Worm (Caenorhabditis elegans) whole organism, young adult: ENCODE data around the gene srh-40.

Source experiments
- C06A6.2 ChIP-seq: fragments of 200-800 bp; sonication (Bioruptor generic); conservative IDR thresholded peaks from 2 replicates; pipeline ENCODE4 v1.3.6; 2022; ENCODE audit warnings: missing genetic modification characterization, missing compliant biosample characterization
- D2030.7 ChIP-seq: fragments of 200-800 bp; sonication (Bioruptor generic); IDR thresholded peaks from 2 replicates; pipeline ENCODE4 v1.3.6; 2022; ENCODE audit warnings: missing genetic modification reagents, missing genetic modification characterization, missing compliant biosample characterization
- F10E7.11 ChIP-seq: sonication (generic microtip); optimal IDR thresholded peaks from 2 replicates; lab custom pipeline; 2017; ENCODE audit warnings: mild to moderate bottlenecking, missing genetic modification characterization, moderate library complexity, missing compliant biosample characterization
- F33H1.4 ChIP-seq: fragments of 200-800 bp; sonication (Bioruptor generic); IDR thresholded peaks from 2 replicates; pipeline ENCODE4 v1.3.6; 2022; ENCODE audit warnings: missing genetic modification reagents, missing genetic modification characterization, missing compliant biosample characterization
- F37B4.10 ChIP-seq: fragments of 200-800 bp; sonication (Bioruptor generic); IDR thresholded peaks from 2 replicates; pipeline ENCODE4 v1.3.6; 2022; ENCODE audit warnings: missing genetic modification characterization, missing compliant biosample characterization
- K12H6.12 ChIP-seq: fragments of 200-800 bp; sonication (Bioruptor generic); optimal IDR thresholded peaks from 2 replicates; lab custom pipeline; 2018; ENCODE audit warnings: mild to moderate bottlenecking, missing genetic modification characterization, missing compliant biosample characterization
- Y53G8AR.9 ChIP-seq: fragments of 200-800 bp; sonication (Bioruptor generic); conservative IDR thresholded peaks from 2 replicates; pipeline ENCODE4 v1.3.6; 2022; ENCODE audit warnings: missing genetic modification reagents, missing genetic modification characterization, missing compliant biosample characterization
- attf-6 ChIP-seq: fragments of 200-800 bp; sonication (Bioruptor generic); IDR thresholded peaks from 2 replicates; pipeline ENCODE4 v1.3.6; 2022; ENCODE audit warnings: missing genetic modification reagents, missing genetic modification characterization, missing compliant biosample characterization
- bed-1 ChIP-seq: fragments of 200-800 bp; sonication (Bioruptor generic); IDR thresholded peaks from 2 replicates; pipeline ENCODE4 v1.3.6; 2022; ENCODE audit warnings: missing genetic modification reagents, missing genetic modification characterization, missing compliant biosample characterization
- ceh-100 ChIP-seq: fragments of 200-800 bp; sonication (Bioruptor generic); IDR thresholded peaks from 2 replicates; pipeline ENCODE4 v1.3.6; 2022; ENCODE audit warnings: missing genetic modification reagents, missing genetic modification characterization, missing compliant biosample characterization
- dox-1 ChIP-seq: fragments of 200-800 bp; sonication (Bioruptor generic); IDR thresholded peaks from 2 replicates; pipeline ENCODE4 v1.3.6; 2022; ENCODE audit warnings: missing genetic modification reagents, missing genetic modification characterization, missing compliant biosample characterization
- dpl-1 ChIP-seq: fragments of 150-350 bp; optimal IDR thresholded peaks from 2 replicates; lab custom pipeline; 2014; ENCODE audit warnings: missing biosample characterization, missing genetic modification reagents, missing genetic modification characterization
- efl-1 ChIP-seq: fragments of 150-350 bp; optimal IDR thresholded peaks from 2 replicates; lab custom pipeline; 2014; ENCODE audit warnings: missing biosample characterization, missing genetic modification reagents, missing genetic modification characterization
- hlh-12 ChIP-seq: sonication (generic microtip); optimal IDR thresholded peaks from 2 replicates; lab custom pipeline; 2016; ENCODE audit warnings: missing genetic modification characterization, missing compliant biosample characterization
- hlh-26 ChIP-seq: fragments of 200-800 bp; sonication (Bioruptor generic); conservative IDR thresholded peaks from 2 replicates; pipeline ENCODE4 v1.3.6; 2022; ENCODE audit warnings: missing genetic modification reagents, missing genetic modification characterization, missing compliant biosample characterization
- hmg-1.2 ChIP-seq: fragments of 200-800 bp; sonication (Bioruptor generic); IDR thresholded peaks from 2 replicates; pipeline ENCODE4 v1.3.6; 2022; ENCODE audit warnings: missing genetic modification reagents, missing genetic modification characterization, missing compliant biosample characterization
- hmg-20 ChIP-seq: fragments of 200-800 bp; sonication (Bioruptor generic); IDR thresholded peaks from 2 replicates; pipeline ENCODE4 v1.3.6; 2022; ENCODE audit warnings: missing genetic modification reagents, missing genetic modification characterization, missing compliant biosample characterization
- hsf-1 ChIP-seq: fragments of 200-800 bp; sonication (Bioruptor generic); IDR thresholded peaks from 2 replicates; pipeline ENCODE4 v1.3.6; 2022; ENCODE audit warnings: missing genetic modification reagents, missing genetic modification characterization, missing compliant biosample characterization
- let-526 ChIP-seq: fragments of 200-800 bp; sonication (Bioruptor generic); IDR thresholded peaks from 2 replicates; pipeline ENCODE4 v1.3.6; 2022; ENCODE audit warnings: missing genetic modification reagents, missing genetic modification characterization, missing compliant biosample characterization
- lin-35 ChIP-seq, 3 experiments: fragments of 150-350 bp in 2 of 3; sonication (generic microtip) in 1 of 3; optimal IDR thresholded peaks; 2 replicates each; lab custom pipeline; 2014 to 2018; ENCODE audit warnings: missing biosample characterization in 3 of 3, missing genetic modification characterization in 3 of 3, missing genetic modification reagents in 3 of 3
- lsl-1 ChIP-seq: fragments of 200-800 bp; sonication (Bioruptor generic); optimal IDR thresholded peaks from 2 replicates; lab custom pipeline; 2018; ENCODE audit warnings: mild to moderate bottlenecking, missing genetic modification characterization, moderate library complexity, missing compliant biosample characterization
- madf-6 ChIP-seq: fragments of 200-800 bp; sonication (Bioruptor generic); IDR thresholded peaks from 2 replicates; pipeline ENCODE4 v1.3.6; 2022; ENCODE audit warnings: missing genetic modification reagents, missing genetic modification characterization, missing compliant biosample characterization
- madf-8 ChIP-seq: fragments of 200-800 bp; sonication (Bioruptor generic); conservative IDR thresholded peaks from 2 replicates; pipeline ENCODE4 v1.3.6; 2022; ENCODE audit warnings: missing genetic modification reagents, missing genetic modification characterization, missing compliant biosample characterization
- nhr-27 ChIP-seq: fragments of 200-800 bp; sonication (Bioruptor generic); optimal IDR thresholded peaks from 2 replicates; lab custom pipeline; 2018; ENCODE audit warnings: mild to moderate bottlenecking, missing genetic modification characterization, moderate library complexity, missing compliant biosample characterization
- nhr-80 ChIP-seq: sonication (generic microtip); optimal IDR thresholded peaks from 2 replicates; lab custom pipeline; 2016; ENCODE audit warnings: missing genetic modification characterization, missing compliant biosample characterization
- rpc-1 ChIP-seq, 2 experiments: fragments of 150-350 bp in 1 of 2; sonication (generic microtip) in 1 of 2; optimal IDR thresholded peaks; 2 replicates each; lab custom pipeline; 2014 to 2018; ENCODE audit warnings: missing biosample characterization in 1 of 2, missing genetic modification characterization in 1 of 2, missing genetic modification reagents in 1 of 2, missing genotype in 1 of 2
- snpc-1.3 ChIP-seq: sonication (generic microtip); optimal IDR thresholded peaks from 2 replicates; lab custom pipeline; 2017; ENCODE audit warnings: missing genetic modification characterization, mild to moderate bottlenecking, missing compliant biosample characterization, antibody characterized with exemption, moderate library complexity, missing genotype, missing genetic modification reagents; ENCODE audit not compliant: insufficient read depth
- tbp1 ChIP-seq: fragments of 200-800 bp; sonication (Bioruptor generic); optimal IDR thresholded peaks from 2 replicates; lab custom pipeline; 2018; ENCODE audit warnings: mild to moderate bottlenecking, missing genetic modification characterization, missing compliant biosample characterization
- unc-130 ChIP-seq: sonication (generic microtip); optimal IDR thresholded peaks from 2 replicates; lab custom pipeline; 2016; ENCODE audit warnings: missing genetic modification reagents, missing genetic modification characterization, missing compliant biosample characterization
- zfh-2 ChIP-seq: fragments of 200-800 bp; sonication (Bioruptor generic); conservative IDR thresholded peaks from 2 replicates; pipeline ENCODE4 v1.3.6; 2022; ENCODE audit warnings: missing genetic modification reagents, missing genetic modification characterization, missing compliant biosample characterization
- ztf-25 ChIP-seq: fragments of 200-800 bp; sonication (Bioruptor generic); IDR thresholded peaks from 2 replicates; pipeline ENCODE4 v1.3.6; 2022; ENCODE audit warnings: missing genetic modification reagents, missing genetic modification characterization, missing compliant biosample characterization

Gene srh-40

ce11 chrIII:6610522-6610921 is at the start of gene srh-40:
TSS of gene srh-40 (plus strand) at chrIII:6610822.
- no peak for TF ChIP-seq lin-35 (GFP tag; optimal IDR thresholded peaks at IDR 0.05; lab: Kevin White, UChicago)
- TF ChIP-seq hsf-1 (GFP tag; lab: Robert Waterston, UW): no peak
- TF ChIP-seq nhr-80 (tag; lab: Kevin White, UChicago): no peak
- TF ChIP-seq let-526: no peak
- no peak for TF ChIP-seq C06A6.2 (GFP tag; lab: Robert Waterston, UW)
- TF ChIP-seq rpc-1 (optimal IDR thresholded peaks at IDR 0.05; lab: Kevin White, UChicago): no peak
- TF ChIP-seq rpc-1 (tag; optimal IDR thresholded peaks at IDR 0.05; lab: Kevin White, UChicago): no peak
- TF ChIP-seq snpc-1.3 (tag; lab: Kevin White, UChicago): no peak
- no peak for TF ChIP-seq Y53G8AR.9 (GFP tag; lab: Robert Waterston, UW)
- no peak for TF ChIP-seq tbp1 (GFP tag; lab: Kevin White, UChicago)
- no peak for TF ChIP-seq ceh-100 (GFP tag; lab: Robert Waterston, UW)
- TF ChIP-seq unc-130 (GFP tag; lab: Kevin White, UChicago): no peak
- TF ChIP-seq hlh-12: no peak
- no peak for TF ChIP-seq attf-6 (GFP tag; lab: Robert Waterston, UW)
- no peak for TF ChIP-seq K12H6.12 (tag; lab: Kevin White, UChicago)
- no peak for TF ChIP-seq ztf-25 (GFP tag; lab: Robert Waterston, UW)

ce11 chrIII:6563638-6564037 is 47.0 kb upstream of the srh-40 start:
- TF ChIP-seq madf-8 (GFP tag; lab: Robert Waterston, UW) (peak; percentile 35), D2030.7 (GFP tag; lab: Robert Waterston, UW) (peak; percentile 54), lsl-1 (GFP tag; lab: Kevin White, UChicago) (peak; percentile 73), efl-1 (peak; percentile 48), dox-1 (GFP tag; lab: Robert Waterston, UW) (peak; percentile 36; the same call in 1 of the 2 replicates), madf-6 (peak; percentile 55; the same call in 1 of the 2 replicates), F33H1.4 (GFP tag; lab: Robert Waterston, UW) (peak; percentile 77)

ce11 chrIII:6577159-6577558 is 33.5 kb upstream of the srh-40 start:
- no peak for TF ChIP-seq hlh-26 (GFP tag; lab: Robert Waterston, UW)

- TF ChIP-seq F10E7.11 (tag; lab: Kevin White, UChicago) (no peak), K12H6.12 (tag; lab: Kevin White, UChicago) (no peak), zfh-2 (GFP tag; lab: Robert Waterston, UW) (no peak)
- TF ChIP-seq, all 124 proteins: peak for 0
Observed at ce11 chrIII:6578505-6578904, 32.1 kb upstream of the srh-40 start, which contains the start of gene F27B3.6. TSS of gene F27B3.6 (minus strand) at chrIII:6578605.

ce11 chrIII:6579398-6579797 is 31.2 kb upstream of the srh-40 start, which contains the start of gene F27B3.8:
TSS of gene F27B3.8 (plus strand) at chrIII:6579698.
- no peak for TF ChIP-seq dpl-1 (GFP tag; lab: Kevin White, UChicago)
- TF ChIP-seq hmg-1.2 (GFP tag; lab: Robert Waterston, UW): no peak
- no peak for TF ChIP-seq F37B4.10 (GFP tag; lab: Robert Waterston, UW)
- TF ChIP-seq nhr-27 (tag; lab: Kevin White, UChicago): no peak
- TF ChIP-seq hmg-20: no peak
- no peak for TF ChIP-seq bed-1 (GFP tag; lab: Robert Waterston, UW)
